Fruit fly (Drosophila melanogaster) whole organism, embryonic: Measurements from ENCODE around the gene CG15152.

Source experiments
- Bdp1 ChIP-seq: fragments of 200-800 bp; sonication (Bioruptor generic); optimal IDR thresholded peaks from 3 replicates; lab custom pipeline; 2016; ENCODE audit warnings: missing biosample characterization, missing genetic modification characterization
- CG10462 ChIP-seq: fragments of 200-800 bp; sonication (Bioruptor generic); optimal IDR thresholded peaks from 2 replicates; lab custom pipeline; 2016; ENCODE audit warnings: missing biosample characterization, missing genetic modification characterization
- CG10543 ChIP-seq: fragments of 200-800 bp; sonication (Bioruptor generic); optimal IDR thresholded peaks from 3 replicates; lab custom pipeline; 2017; ENCODE audit warnings: missing biosample characterization, mild to moderate bottlenecking, missing genetic modification characterization, moderate library complexity
- CG11560 ChIP-seq: fragments of 200-800 bp; sonication (Bioruptor generic); IDR thresholded peaks from 3 replicates; pipeline ENCODE4 v1.3.6; 2022; ENCODE audit warnings: missing biosample characterization, missing genetic modification characterization
- CG12071 ChIP-seq: fragments of 200-800 bp; sonication (Bioruptor generic); optimal IDR thresholded peaks from 3 replicates; lab custom pipeline; 2018; ENCODE audit warnings: missing biosample characterization, mild to moderate bottlenecking, missing genetic modification characterization
- CG12104 ChIP-seq: fragments of 200-800 bp; sonication (Bioruptor generic); optimal IDR thresholded peaks from 3 replicates; lab custom pipeline; 2016; ENCODE audit warnings: missing biosample characterization, missing genetic modification characterization
- CG12155 ChIP-seq: fragments of 200-800 bp; sonication (Bioruptor generic); optimal IDR thresholded peaks from 3 replicates; lab custom pipeline; 2016; ENCODE audit warnings: missing biosample characterization, missing genetic modification characterization
- CG12659 ChIP-seq: fragments of 200-800 bp; sonication (Bioruptor generic); optimal IDR thresholded peaks from 3 replicates; lab custom pipeline; 2017; ENCODE audit warnings: mild to moderate bottlenecking, missing biosample characterization, missing genetic modification reagents, missing genetic modification characterization
- CG13123 ChIP-seq: fragments of 200-800 bp; sonication (Bioruptor generic); optimal IDR thresholded peaks from 2 replicates; lab custom pipeline; 2016; ENCODE audit warnings: missing biosample characterization, missing genetic modification characterization
- CG13287 ChIP-seq: fragments of 200-800 bp; sonication (Bioruptor generic); IDR thresholded peaks from 2 replicates; pipeline ENCODE4 v1.3.6; 2022; ENCODE audit warnings: missing biosample characterization, missing genetic modification characterization; ENCODE audit not compliant: partially characterized antibody
- CG13624 ChIP-seq: fragments of 200-800 bp; sonication (Bioruptor generic); optimal IDR thresholded peaks from 2 replicates; lab custom pipeline; 2016; ENCODE audit warnings: missing biosample characterization, missing genetic modification characterization
- CG13894 ChIP-seq: fragments of 200-800 bp; sonication (Bioruptor generic); optimal IDR thresholded peaks from 3 replicates; lab custom pipeline; 2018; ENCODE audit warnings: missing biosample characterization, mild to moderate bottlenecking, missing genetic modification characterization, moderate library complexity
- CG14667 ChIP-seq: fragments of 200-800 bp; sonication (Bioruptor generic); IDR thresholded peaks from 2 replicates; pipeline ENCODE4 v1.3.6; 2022; ENCODE audit warnings: missing biosample characterization, missing genetic modification characterization
- CG15011 ChIP-seq: fragments of 200-800 bp; sonication (Bioruptor generic); optimal IDR thresholded peaks from 3 replicates; lab custom pipeline; 2018; ENCODE audit warnings: missing biosample characterization, mild to moderate bottlenecking, missing genetic modification characterization
- CG18476 ChIP-seq: fragments of 200-800 bp; sonication (Bioruptor generic); optimal IDR thresholded peaks from 2 replicates; lab custom pipeline; 2016; ENCODE audit warnings: missing biosample characterization, mild to moderate bottlenecking, missing genetic modification characterization
- CG18599 ChIP-seq: fragments of 200-800 bp; sonication (Bioruptor generic); optimal IDR thresholded peaks from 3 replicates; lab custom pipeline; 2017; ENCODE audit warnings: missing biosample characterization, missing genetic modification characterization, mild to moderate bottlenecking, moderate library complexity, missing genetic modification reagents
- CG3163 ChIP-seq: fragments of 200-800 bp; sonication (Bioruptor generic); optimal IDR thresholded peaks from 3 replicates; lab custom pipeline; 2016; ENCODE audit warnings: missing biosample characterization, missing genetic modification characterization
- CG32767 ChIP-seq: fragments of 200-800 bp; sonication (Bioruptor generic); IDR thresholded peaks from 2 replicates; pipeline ENCODE4 v1.3.6; 2022; ENCODE audit warnings: missing biosample characterization, missing genetic modification characterization
- CG8089 ChIP-seq: fragments of 200-800 bp; sonication (Bioruptor generic); optimal IDR thresholded peaks from 3 replicates; lab custom pipeline; 2016; ENCODE audit warnings: missing biosample characterization, missing genetic modification characterization
- D19B ChIP-seq: fragments of 200-800 bp; sonication (Bioruptor generic); optimal IDR thresholded peaks from 2 replicates; lab custom pipeline; 2017; ENCODE audit warnings: missing biosample characterization, mild to moderate bottlenecking, missing genetic modification characterization
- ERR ChIP-seq: fragments of 200-800 bp; sonication (Bioruptor generic); optimal IDR thresholded peaks from 2 replicates; lab custom pipeline; 2016; ENCODE audit warnings: missing biosample characterization, missing genetic modification characterization
- Fer2 ChIP-seq: fragments of 200-800 bp; sonication (Bioruptor generic); optimal IDR thresholded peaks from 2 replicates; lab custom pipeline; 2018; ENCODE audit warnings: missing biosample characterization, mild to moderate bottlenecking, missing genetic modification characterization, moderate library complexity
- HmgD ChIP-seq: fragments of 200-800 bp; sonication (Bioruptor generic); optimal IDR thresholded peaks from 3 replicates; lab custom pipeline; 2016; ENCODE audit warnings: missing biosample characterization, missing genetic modification characterization
- Lpt ChIP-seq: fragments of >200 bp; optimal IDR thresholded peaks from 2 replicates; lab custom pipeline; 2018; ENCODE audit warnings: missing biosample characterization, missing genetic modification characterization
- Mes4 ChIP-seq: fragments of 200-800 bp; sonication (Bioruptor generic); optimal IDR thresholded peaks from 2 replicates; lab custom pipeline; 2016; ENCODE audit warnings: missing biosample characterization, missing genetic modification characterization
- NC2α ChIP-seq: fragments of 200-800 bp; sonication (Bioruptor generic); optimal IDR thresholded peaks from 2 replicates; lab custom pipeline; 2016; ENCODE audit warnings: missing biosample characterization, missing genetic modification characterization
- NC2β ChIP-seq: fragments of 200-800 bp; sonication (Bioruptor generic); optimal IDR thresholded peaks from 2 replicates; lab custom pipeline; 2016; ENCODE audit warnings: missing biosample characterization, missing genetic modification characterization
- Oli ChIP-seq: fragments of 200-800 bp; sonication (Bioruptor generic); optimal IDR thresholded peaks from 2 replicates; lab custom pipeline; 2018; ENCODE audit warnings: missing biosample characterization, mild to moderate bottlenecking, missing genetic modification characterization, moderate library complexity
- Sin3A ChIP-seq: fragments of >200 bp; optimal IDR thresholded peaks from 2 replicates; lab custom pipeline; 2018
- ap ChIP-seq: fragments of 200-800 bp; sonication (Bioruptor generic); IDR thresholded peaks from 2 replicates; pipeline ENCODE4 v1.3.6; 2022; ENCODE audit warnings: missing biosample characterization, missing genetic modification characterization
- bab2 ChIP-seq: fragments of 200-800 bp; sonication (Bioruptor generic); optimal IDR thresholded peaks from 2 replicates; lab custom pipeline; 2016; ENCODE audit warnings: missing biosample characterization, missing genetic modification characterization
- btn ChIP-seq: fragments of 200-800 bp; sonication (Bioruptor generic); optimal IDR thresholded peaks from 2 replicates; lab custom pipeline; 2016; ENCODE audit warnings: missing biosample characterization, missing genetic modification characterization
- cg ChIP-seq: fragments of 200-800 bp; sonication (Bioruptor generic); optimal IDR thresholded peaks from 3 replicates; lab custom pipeline; 2019; ENCODE audit warnings: missing biosample characterization, mild to moderate bottlenecking, missing genetic modification characterization, moderate library complexity
- crc ChIP-seq: fragments of 200-800 bp; sonication (Bioruptor generic); optimal IDR thresholded peaks from 2 replicates; lab custom pipeline; 2016; ENCODE audit warnings: missing biosample characterization, missing genetic modification characterization
- crp ChIP-seq, 2 experiments: fragments of 200-800 bp; sonication (Bioruptor generic); optimal IDR thresholded peaks; 2 replicates in 1 of 2; 3 replicates in 1 of 2; lab custom pipeline; 2017; ENCODE audit warnings: missing biosample characterization in 2 of 2, missing genetic modification characterization in 2 of 2, mild to moderate bottlenecking in 1 of 2, moderate library complexity in 1 of 2
- disco-r ChIP-seq: fragments of 200-800 bp; sonication (Bioruptor generic); optimal IDR thresholded peaks from 2 replicates; lab custom pipeline; 2016; ENCODE audit warnings: missing biosample characterization, missing genetic modification characterization
- ems ChIP-seq: fragments of 200-800 bp; sonication (Bioruptor generic); optimal IDR thresholded peaks from 3 replicates; lab custom pipeline; 2016; ENCODE audit warnings: missing biosample characterization, missing genetic modification characterization
- eve ChIP-seq, 2 experiments: fragments of >200 bp; optimal IDR thresholded peaks; 2 replicates each; lab custom pipeline; 2017; ENCODE audit warnings: missing biosample characterization in 2 of 2, missing genetic modification characterization in 2 of 2
- gcm ChIP-seq: fragments of 200-800 bp; sonication (Bioruptor generic); optimal IDR thresholded peaks from 2 replicates; lab custom pipeline; 2019; ENCODE audit warnings: missing biosample characterization, mild to moderate bottlenecking, missing genetic modification characterization, moderate library complexity
- kay ChIP-seq: fragments of 200-800 bp; sonication (Bioruptor generic); optimal IDR thresholded peaks from 2 replicates; lab custom pipeline; 2016; ENCODE audit warnings: missing biosample characterization, missing genetic modification characterization
- knrl ChIP-seq: fragments of 200-800 bp; sonication (Bioruptor generic); IDR thresholded peaks from 3 replicates; pipeline ENCODE4 v1.3.6; 2022; ENCODE audit warnings: missing biosample characterization, missing genetic modification characterization; ENCODE audit not compliant: partially characterized antibody
- lmd ChIP-seq: fragments of 200-800 bp; sonication (Bioruptor generic); IDR thresholded peaks from 2 replicates; pipeline ENCODE4 v1.3.6; 2022; ENCODE audit warnings: missing biosample characterization, missing genetic modification characterization
- onecut ChIP-seq: fragments of 200-800 bp; sonication (Bioruptor generic); IDR thresholded peaks from 2 replicates; pipeline ENCODE4 v1.3.6; 2022; ENCODE audit warnings: missing biosample characterization, missing genetic modification characterization
- org-1 ChIP-seq: fragments of 200-800 bp; sonication (Bioruptor generic); optimal IDR thresholded peaks from 2 replicates; lab custom pipeline; 2017; ENCODE audit warnings: missing biosample characterization, missing genetic modification characterization
- p53 ChIP-seq: fragments of 200-800 bp; sonication (Bioruptor generic); optimal IDR thresholded peaks from 2 replicates; lab custom pipeline; 2016; ENCODE audit warnings: missing biosample characterization, missing genetic modification characterization
- row ChIP-seq: fragments of 200-800 bp; sonication (Bioruptor generic); IDR thresholded peaks from 3 replicates; pipeline ENCODE4 v1.3.6; 2022; ENCODE audit warnings: missing biosample characterization, missing genetic modification characterization
- schlank ChIP-seq: fragments of 200-800 bp; sonication (Bioruptor generic); optimal IDR thresholded peaks from 2 replicates; lab custom pipeline; 2018; ENCODE audit warnings: missing biosample characterization, mild to moderate bottlenecking, missing genetic modification characterization
- scrt ChIP-seq: fragments of 200-800 bp; sonication (Bioruptor generic); optimal IDR thresholded peaks from 2 replicates; lab custom pipeline; 2018; ENCODE audit warnings: missing biosample characterization, mild to moderate bottlenecking, missing genetic modification characterization, moderate library complexity
- trem ChIP-seq: fragments of 200-800 bp; optimal IDR thresholded peaks from 3 replicates; lab custom pipeline; 2019; ENCODE audit warnings: missing biosample characterization, mild to moderate bottlenecking, missing genetic modification characterization, moderate library complexity
- trh ChIP-seq: fragments of 200-800 bp; sonication (Bioruptor generic); optimal IDR thresholded peaks from 2 replicates; lab custom pipeline; 2016; ENCODE audit warnings: missing biosample characterization, missing genetic modification characterization
- ttk ChIP-seq: fragments of 200-800 bp; sonication (Bioruptor generic); IDR thresholded peaks from 2 replicates; pipeline ENCODE4 v2.1.2; 2022; ENCODE audit warnings: missing biosample characterization, missing genetic modification characterization
- usp ChIP-seq: fragments of >200 bp; optimal IDR thresholded peaks from 2 replicates; lab custom pipeline; 2017; ENCODE audit warnings: missing biosample characterization, missing genetic modification characterization

Gene CG15152

dm6 chr2L:18145253-18145652, 30.9 kb downstream of the CG15152 start (continued):
- TF ChIP-seq CG14667 (GFP tag; lab: Robert Waterston, UW) (peak; percentile 65), Fer2 (peak; percentile 30), CG13287 (GFP tag; lab: Robert Waterston, UW) (no peak), trh (peak; percentile 64), gcm (peak; percentile 92), CG18476 (GFP tag; lab: Kevin White, UChicago) (peak; percentile 78), kay (GFP tag; lab: Kevin White, UChicago) (peak; percentile 92), ttk (GFP tag; lab: Robert Waterston, UW) (peak; percentile 62), schlank (tag; lab: Kevin White, UChicago) (no peak), CG12104 (peak; percentile 71), CG13123 (GFP tag; lab: Kevin White, UChicago) (peak; percentile 73), CG13894 (tag; lab: Kevin White, UChicago) (peak; percentile 43), CG8089 (GFP tag; lab: Kevin White, UChicago) (peak; percentile 84), crp (GFP tag; optimal IDR thresholded peaks at IDR 0.05; lab: Kevin White, UChicago) (peak in 1 of 2 experiments; percentile 35), org-1 (GFP tag; lab: Kevin White, UChicago) (peak; percentile 83), ems (GFP tag; lab: Kevin White, UChicago) (peak; percentile 83), NC2α (GFP tag; lab: Kevin White, UChicago) (peak; percentile 84), Sin3A (lab: Kevin White, UChicago) (no peak), usp (no peak), trem (peak; percentile 84), CG15011 (GFP tag; lab: Kevin White, UChicago) (peak; percentile 68), CG18599 (peak; percentile 88), p53 (GFP tag; lab: Kevin White, UChicago) (no peak), Lpt (GFP tag; lab: Kevin White, UChicago) (no peak), crc (GFP tag; lab: Kevin White, UChicago) (peak; percentile 74), Mes4 (GFP tag; lab: Kevin White, UChicago) (peak; percentile 76), lmd (GFP tag; lab: Robert Waterston, UW) (peak; percentile 86), CG12155 (GFP tag; lab: Kevin White, UChicago) (peak; percentile 87), NC2β (GFP tag; lab: Kevin White, UChicago) (peak; percentile 91), scrt (GFP tag; lab: Kevin White, UChicago) (peak; percentile 64), eve (GFP tag; optimal IDR thresholded peaks at IDR 0.05; lab: Kevin White, UChicago) (peak in 1 of 2 experiments; percentile 82), btn (GFP tag; lab: Kevin White, UChicago) (peak; percentile 56), CG11560 (tag; lab: Robert Waterston, UW) (peak; percentile 62; the same call in 2 of the 3 replicates), onecut (GFP tag; lab: Robert Waterston, UW) (peak; percentile 80), ap (GFP tag; lab: Robert Waterston, UW) (peak; percentile 73), CG3163 (GFP tag; lab: Kevin White, UChicago) (peak; percentile 63), CG32767 (GFP tag; lab: Robert Waterston, UW) (peak; percentile 67), HmgD (GFP tag; lab: Kevin White, UChicago) (peak; percentile 32), Oli (peak; percentile 80), Bdp1 (GFP tag; lab: Kevin White, UChicago) (peak; percentile 71), CG10543 (GFP tag; lab: Kevin White, UChicago) (no peak), disco-r (GFP tag; lab: Kevin White, UChicago) (peak; percentile 42), row (GFP tag; lab: Robert Waterston, UW) (peak; percentile 87), ERR (peak; percentile 60), knrl (GFP tag; lab: Robert Waterston, UW) (no peak), cg (no peak), CG12659 (peak; percentile 56), D19B (GFP tag; lab: Kevin White, UChicago) (peak; percentile 62), bab2 (peak; percentile 87), CG13624 (GFP tag; lab: Kevin White, UChicago) (peak; percentile 79), CG10462 (peak; percentile 86), CG12071 (GFP tag; lab: Kevin White, UChicago) (no peak)
